Worm (Caenorhabditis elegans) whole organism, L1 larva: ENCODE results near the gene bli-2.

Experiments
- C16A3.4 ChIP-seq: fragments of 150-350 bp; optimal IDR thresholded peaks from 2 replicates; lab custom pipeline; 2014; ENCODE audit warnings: missing biosample characterization, missing genetic modification characterization
- C34B4.2 ChIP-seq: sonication (generic microtip); optimal IDR thresholded peaks from 2 replicates; lab custom pipeline; 2017; ENCODE audit warnings: mild to moderate bottlenecking, missing genetic modification characterization, missing compliant biosample characterization
- F16B12.6 ChIP-seq: fragments of 150-350 bp; optimal IDR thresholded peaks from 2 replicates; lab custom pipeline; 2014; ENCODE audit warnings: missing biosample characterization, missing genetic modification characterization
- aha-1 ChIP-seq: fragments of 150-350 bp; optimal IDR thresholded peaks from 2 replicates; lab custom pipeline; 2014; ENCODE audit warnings: missing biosample characterization, missing genetic modification characterization
- aly-2 ChIP-seq: fragments of 150-350 bp; optimal IDR thresholded peaks from 2 replicates; lab custom pipeline; 2014; ENCODE audit warnings: missing biosample characterization, missing genetic modification characterization
- ama-1 ChIP-seq: fragments of 150-350 bp; optimal IDR thresholded peaks from 2 replicates; lab custom pipeline; 2014
- blmp-1 ChIP-seq: fragments of 150-350 bp; optimal IDR thresholded peaks from 2 replicates; lab custom pipeline; 2014; ENCODE audit warnings: missing biosample characterization, missing genetic modification characterization
- ceh-8 ChIP-seq: fragments of 200-800 bp; sonication (Bioruptor generic); optimal IDR thresholded peaks from 2 replicates; lab custom pipeline; 2018; ENCODE audit warnings: mild to moderate bottlenecking, missing genetic modification characterization, moderate library complexity, missing compliant biosample characterization
- ceh-88 ChIP-seq: fragments of 200-800 bp; sonication (Bioruptor generic); IDR thresholded peaks from 2 replicates; pipeline ENCODE4 v1.3.6; 2022; ENCODE audit warnings: missing genetic modification characterization, missing compliant biosample characterization
- ces-1 ChIP-seq: fragments of 150-350 bp; optimal IDR thresholded peaks from 2 replicates; lab custom pipeline; 2014; ENCODE audit warnings: missing biosample characterization, missing genetic modification reagents, missing genetic modification characterization
- efl-1 ChIP-seq, 4 experiments: fragments of 150-350 bp; optimal IDR thresholded peaks in 3 of 4; peaks in 1 of 4; 1 replicate in 1 of 4; 2 replicates in 3 of 4; lab custom pipeline; 2014; ENCODE audit warnings: missing biosample characterization in 2 of 4, missing genetic modification characterization in 2 of 4, missing genetic modification reagents in 2 of 4
- egl-27 ChIP-seq, 2 experiments: fragments of 150-350 bp in 1 of 2; sonication (generic microtip); optimal IDR thresholded peaks; 3 replicates each; lab custom pipeline; 2017 to 2018; ENCODE audit warnings: missing biosample characterization in 2 of 2, missing genetic modification characterization in 2 of 2, missing genetic modification reagents in 2 of 2
- elt-2 ChIP-seq: sonication (generic microtip); optimal IDR thresholded peaks from 2 replicates; lab custom pipeline; 2016; ENCODE audit warnings: missing genetic modification characterization, mild to moderate bottlenecking, inconsistent platforms, missing compliant biosample characterization, missing genetic modification reagents
- elt-3 ChIP-seq, 6 experiments: fragments of 150-350 bp in 1 of 6; sonication (generic microtip); optimal IDR thresholded peaks; 2 replicates each; lab custom pipeline; 2017 to 2018; ENCODE audit warnings: missing biosample characterization in 6 of 6, missing genetic modification characterization in 6 of 6, inconsistent platforms in 1 of 6
- fkh-10 ChIP-seq: sonication (generic microtip); optimal IDR thresholded peaks from 2 replicates; lab custom pipeline; 2017; ENCODE audit warnings: missing biosample characterization, missing genetic modification reagents, missing genetic modification characterization
- fkh-4 ChIP-seq: sonication (generic microtip); optimal IDR thresholded peaks from 2 replicates; lab custom pipeline; 2016; ENCODE audit warnings: missing compliant biosample characterization, missing genetic modification characterization, borderline replicate concordance
- fkh-8 ChIP-seq: sonication (generic microtip); optimal IDR thresholded peaks from 2 replicates; lab custom pipeline; 2016; ENCODE audit warnings: mild to moderate bottlenecking, missing genetic modification characterization, missing compliant biosample characterization
- hlh-4 ChIP-seq: sonication (generic microtip); optimal IDR thresholded peaks from 2 replicates; lab custom pipeline; 2016; ENCODE audit warnings: mild to moderate bottlenecking, missing genetic modification characterization, missing compliant biosample characterization
- hpl-2 ChIP-seq: fragments of 150-350 bp; optimal IDR thresholded peaks from 2 replicates; lab custom pipeline; 2014; ENCODE audit warnings: missing biosample characterization, missing genetic modification reagents, missing genetic modification characterization
- isw-1 ChIP-seq: fragments of 200-800 bp; sonication (Bioruptor generic); IDR thresholded peaks from 2 replicates; pipeline ENCODE4 v1.3.6; 2022; ENCODE audit warnings: missing genetic modification characterization, missing compliant biosample characterization
- jun-1 ChIP-seq: fragments of 150-350 bp; optimal IDR thresholded peaks from 2 replicates; lab custom pipeline; 2014; ENCODE audit warnings: missing biosample characterization, missing genetic modification reagents, missing genetic modification characterization
- lin-14 ChIP-seq: fragments of 200-800 bp; sonication (Bioruptor generic); optimal IDR thresholded peaks from 2 replicates; lab custom pipeline; 2018; ENCODE audit warnings: mild to moderate bottlenecking, missing genetic modification characterization, moderate library complexity, missing compliant biosample characterization
- lin-35 ChIP-seq, 2 experiments: fragments of 150-350 bp; optimal IDR thresholded peaks; 2 replicates each; lab custom pipeline; 2014; ENCODE audit warnings: missing biosample characterization in 2 of 2, missing genetic modification characterization in 2 of 2, missing genetic modification reagents in 2 of 2
- lin-39 ChIP-seq: fragments of 150-350 bp; optimal IDR thresholded peaks from 2 replicates; lab custom pipeline; 2014; ENCODE audit warnings: missing biosample characterization, missing genetic modification reagents, missing genetic modification characterization
- lir-3 ChIP-seq: sonication (generic microtip); optimal IDR thresholded peaks from 2 replicates; lab custom pipeline; 2016; ENCODE audit warnings: mild to moderate bottlenecking, missing genetic modification characterization, moderate library complexity, missing compliant biosample characterization; ENCODE audit not compliant: poor library complexity
- mab-9 ChIP-seq: fragments of 200-800 bp; sonication (Bioruptor generic); IDR thresholded peaks from 2 replicates; pipeline ENCODE4 v1.3.6; 2022; ENCODE audit warnings: missing genetic modification reagents, missing genetic modification characterization, missing compliant biosample characterization
- mdl-1 ChIP-seq, 2 experiments: fragments of 150-350 bp; optimal IDR thresholded peaks; 2 replicates each; lab custom pipeline; 2014 to 2017; ENCODE audit warnings: missing biosample characterization in 2 of 2, missing genetic modification characterization in 2 of 2, inconsistent platforms in 1 of 2
- mep-1 ChIP-seq: fragments of 150-350 bp; optimal IDR thresholded peaks from 2 replicates; lab custom pipeline; 2014; ENCODE audit warnings: missing biosample characterization, missing genetic modification characterization
- nhr-19 ChIP-seq: fragments of 200-800 bp; sonication (Bioruptor generic); conservative IDR thresholded peaks from 2 replicates; pipeline ENCODE4 v1.3.6; 2022; ENCODE audit warnings: missing genetic modification characterization, missing compliant biosample characterization
- nhr-20 ChIP-seq: sonication (generic microtip); optimal IDR thresholded peaks from 2 replicates; lab custom pipeline; 2016; ENCODE audit warnings: mild to moderate bottlenecking, missing genetic modification characterization, missing compliant biosample characterization
- nhr-237 ChIP-seq: fragments of 150-350 bp; optimal IDR thresholded peaks from 2 replicates; lab custom pipeline; 2014; ENCODE audit warnings: missing biosample characterization, missing genetic modification characterization
- nhr-28 ChIP-seq: fragments of 150-350 bp; optimal IDR thresholded peaks from 2 replicates; lab custom pipeline; 2014; ENCODE audit warnings: missing biosample characterization, missing genetic modification characterization
- nhr-71 ChIP-seq: sonication (generic microtip); optimal IDR thresholded peaks from 2 replicates; lab custom pipeline; 2016; ENCODE audit warnings: mild to moderate bottlenecking, missing genetic modification characterization, moderate library complexity, missing compliant biosample characterization
- nhr-76 ChIP-seq: sonication (generic microtip); optimal IDR thresholded peaks from 2 replicates; lab custom pipeline; 2017; ENCODE audit warnings: missing biosample characterization, missing genetic modification characterization
- nhr-85 ChIP-seq: sonication (generic microtip); peaks from one replicate; lab custom pipeline; 2016; ENCODE audit warnings: missing genetic modification characterization, inconsistent platforms, missing compliant biosample characterization
- pax-3 ChIP-seq: fragments of 200-800 bp; sonication (Bioruptor generic); optimal IDR thresholded peaks from 2 replicates; lab custom pipeline; 2018; ENCODE audit warnings: mild to moderate bottlenecking, missing genetic modification characterization, moderate library complexity, missing compliant biosample characterization
- rnt-1 ChIP-seq: sonication (generic microtip); optimal IDR thresholded peaks from 2 replicates; lab custom pipeline; 2016; ENCODE audit warnings: mild to moderate bottlenecking, missing genetic modification characterization, moderate library complexity, missing compliant biosample characterization
- skn-1 ChIP-seq: fragments of 150-350 bp; optimal IDR thresholded peaks from 2 replicates; lab custom pipeline; 2014; ENCODE audit warnings: missing biosample characterization, missing genetic modification characterization
- snpc-4 ChIP-seq: fragments of 150-350 bp; optimal IDR thresholded peaks from 2 replicates; lab custom pipeline; 2014; ENCODE audit warnings: missing biosample characterization, missing genetic modification characterization
- sox-4 ChIP-seq: sonication (generic microtip); optimal IDR thresholded peaks from 2 replicates; lab custom pipeline; 2016; ENCODE audit warnings: missing genetic modification characterization, missing compliant biosample characterization
- sup-37 ChIP-seq: fragments of 200-800 bp; sonication (Bioruptor generic); optimal IDR thresholded peaks from 2 replicates; lab custom pipeline; 2018; ENCODE audit warnings: mild to moderate bottlenecking, missing genetic modification characterization, missing compliant biosample characterization
- swsn-7 ChIP-seq: sonication (generic microtip); optimal IDR thresholded peaks from 2 replicates; lab custom pipeline; 2016; ENCODE audit warnings: missing genetic modification characterization, missing compliant biosample characterization
- unc-130 ChIP-seq: fragments of 150-350 bp; optimal IDR thresholded peaks from 2 replicates; lab custom pipeline; 2017; ENCODE audit warnings: missing biosample characterization, missing genetic modification characterization, inconsistent platforms
- unc-30 ChIP-seq: sonication (generic microtip); optimal IDR thresholded peaks from 2 replicates; lab custom pipeline; 2017; ENCODE audit warnings: missing biosample characterization, missing genetic modification characterization
- unc-86 ChIP-seq: sonication (generic microtip); optimal IDR thresholded peaks from 2 replicates; lab custom pipeline; 2016; ENCODE audit warnings: missing genetic modification characterization, missing compliant biosample characterization
- unc-98 ChIP-seq: fragments of 200-800 bp; sonication (Bioruptor generic); IDR thresholded peaks from 2 replicates; pipeline ENCODE4 v1.3.6; 2022; ENCODE audit warnings: missing genetic modification characterization, missing compliant biosample characterization
- vab-15 ChIP-seq: sonication (generic microtip); optimal IDR thresholded peaks from 2 replicates; lab custom pipeline; 2017; ENCODE audit warnings: missing genotype, mild to moderate bottlenecking, missing genetic modification characterization, missing compliant biosample characterization
- xbp-1 ChIP-seq: sonication (generic microtip); optimal IDR thresholded peaks from 2 replicates; lab custom pipeline; 2016; ENCODE audit warnings: missing genetic modification characterization, missing compliant biosample characterization
- ztf-11 ChIP-seq, 2 experiments: sonication (generic microtip); optimal IDR thresholded peaks; 2 replicates each; lab custom pipeline; 2016 to 2017; ENCODE audit warnings: missing genetic modification characterization in 2 of 2, missing biosample characterization in 1 of 2, missing compliant biosample characterization in 1 of 2
- ztf-4 ChIP-seq: fragments of 150-350 bp; optimal IDR thresholded peaks from 2 replicates; lab custom pipeline; 2014; ENCODE audit warnings: missing biosample characterization, missing genetic modification characterization

The bli-2 gene

ce11 chrII:5652334-5652733 lies at the start of gene bli-2:
TSS of gene bli-2 (minus strand) at chrII:5652434.
- TF ChIP-seq mep-1 (tag; lab: Kevin White, UChicago) (no peak), ztf-4 (tag; lab: Kevin White, UChicago) (no peak), unc-98 (GFP tag; lab: Robert Waterston, UW) (no peak), nhr-76 (no peak), mdl-1 (tag; optimal IDR thresholded peaks at IDR 0.05; lab: Kevin White, UChicago) (no peak), C34B4.2 (no peak), nhr-20 (tag; lab: Kevin White, UChicago) (no peak), nhr-19 (GFP tag; lab: Robert Waterston, UW) (no peak), hlh-4 (tag; lab: Kevin White, UChicago) (no peak), ztf-11 (tag; optimal IDR thresholded peaks at IDR 0.05; lab: Kevin White, UChicago) (no peak), fkh-8 (tag; lab: Kevin White, UChicago) (no peak)

- TF ChIP-seq lin-39 (tag; lab: Kevin White, UChicago) (peak; percentile 87), elt-3 (tag; optimal IDR thresholded peaks at IDR 0.05; lab: Kevin White, UChicago) (peak in 1 of 6 experiments; percentile 35), F16B12.6 (peak; percentile 12), aly-2 (tag; lab: Kevin White, UChicago) (peak; percentile 49), snpc-4 (tag; lab: Kevin White, UChicago) (peak; percentile 99), vab-15 (no peak), ztf-4 (tag; lab: Kevin White, UChicago) (peak; percentile 12), nhr-237 (tag; lab: Kevin White, UChicago) (no peak), efl-1 (optimal IDR thresholded peaks at IDR 0.05; lab: Kevin White, UChicago) (peak; percentile 56 to 69), efl-1 (GFP tag; optimal IDR thresholded peaks at IDR 0.05 in 1 of 2; lab: Kevin White, UChicago) (peak; percentile 32 to 95), elt-2 (tag; lab: Kevin White, UChicago) (peak; percentile 87), lin-35 (GFP tag; optimal IDR thresholded peaks at IDR 0.05; lab: Kevin White, UChicago) (peak; percentile 45 to 72), nhr-85 (tag; lab: Kevin White, UChicago) (peak; percentile 91), fkh-10 (GFP tag; lab: Kevin White, UChicago) (no peak), ceh-8 (GFP tag; lab: Kevin White, UChicago) (no peak), unc-30 (no peak), fkh-8 (tag; lab: Kevin White, UChicago) (no peak), unc-98 (GFP tag; lab: Robert Waterston, UW) (no peak), unc-86 (tag; lab: Kevin White, UChicago) (peak; percentile 40), jun-1 (tag; lab: Kevin White, UChicago) (peak; percentile 9), egl-27 (tag; optimal IDR thresholded peaks at IDR 0.05; lab: Kevin White, UChicago) (peak in 1 of 2 experiments; percentile 57), blmp-1 (tag; lab: Kevin White, UChicago) (peak; percentile 17), mab-9 (GFP tag; lab: Robert Waterston, UW) (peak; percentile 35; the same call in 1 of the 2 replicates), pax-3 (tag; lab: Kevin White, UChicago) (no peak), nhr-76 (no peak), isw-1 (GFP tag; lab: Robert Waterston, UW) (peak; percentile 20), sup-37 (GFP tag; lab: Kevin White, UChicago) (peak; percentile 54), ces-1 (no peak), swsn-7 (tag; lab: Kevin White, UChicago) (peak; percentile 78), nhr-71 (peak; percentile 89), lir-3 (tag; lab: Kevin White, UChicago) (peak; percentile 36), ceh-88 (GFP tag; lab: Robert Waterston, UW) (no peak), fkh-4 (tag; lab: Kevin White, UChicago) (no peak), ama-1 (lab: Kevin White, UChicago) (peak; percentile 84), C16A3.4 (tag; lab: Kevin White, UChicago) (peak; percentile 21), rnt-1 (tag; lab: Kevin White, UChicago) (peak; percentile 93), nhr-28 (no peak), aha-1 (tag; lab: Kevin White, UChicago) (no peak), nhr-19 (GFP tag; lab: Robert Waterston, UW) (peak; percentile 89), C34B4.2 (no peak), xbp-1 (tag; lab: Kevin White, UChicago) (peak; percentile 67), mep-1 (tag; lab: Kevin White, UChicago) (peak; percentile 51), skn-1 (tag; lab: Kevin White, UChicago) (peak; percentile 34), hpl-2 (GFP tag; lab: Kevin White, UChicago) (no peak), mdl-1 (tag; optimal IDR thresholded peaks at IDR 0.05; lab: Kevin White, UChicago) (peak in 1 of 2 experiments; percentile 73), sox-4 (tag; lab: Kevin White, UChicago) (no peak), lin-14 (GFP tag; lab: Kevin White, UChicago) (peak; percentile 71), unc-130 (peak; percentile 43)
Measured at ce11 chrII:5701485-5701884, 49.3 kb upstream of the bli-2 start.
